Worm (Caenorhabditis elegans): ENCODE data around the gene F18G5.1.

DNA sequence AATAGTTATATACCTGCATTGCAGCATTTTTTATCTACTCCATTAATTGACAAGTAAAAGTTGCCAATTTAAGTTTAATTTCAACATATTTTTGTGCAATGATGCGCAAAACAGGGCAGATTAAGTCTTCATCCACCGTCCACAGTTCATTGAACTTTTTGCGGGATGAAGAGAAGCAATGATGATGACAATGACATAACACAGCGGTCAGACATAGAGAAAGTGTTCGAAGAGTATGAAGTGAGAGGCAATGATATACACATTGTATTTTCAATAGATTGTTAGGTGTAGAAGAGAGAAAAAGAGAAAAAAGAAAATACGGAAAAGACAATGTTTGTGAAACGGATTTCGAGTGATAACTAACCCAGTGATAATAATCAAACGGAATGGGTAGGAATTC, 32.7 kb upstream of the F18G5.1 start:
- no peak for TF ChIP-seq elt-1 (tag; optimal IDR thresholded peaks at IDR 0.05)
- TF ChIP-seq nhr-237 (tag; optimal IDR thresholded peaks at IDR 0.05): no peak
- no peak for TF ChIP-seq ceh-16 (tag; optimal IDR thresholded peaks at IDR 0.05)
- TF ChIP-seq elt-3 (tag; optimal IDR thresholded peaks at IDR 0.05): no peak
- no peak for TF ChIP-seq unc-55 (GFP tag; optimal IDR thresholded peaks at IDR 0.05)
